Worm (Caenorhabditis elegans) whole organism, late embryonic: ENCODE data around the gene F21C10.4.

Experiments used
- C38D4.7 ChIP-seq: fragments of 200-800 bp; sonication (Bioruptor generic); optimal IDR thresholded peaks from 2 replicates; lab custom pipeline; 2018; ENCODE audit warnings: mild to moderate bottlenecking, missing genetic modification characterization, moderate library complexity, missing compliant biosample characterization
- K02D7.2 ChIP-seq: sonication (generic microtip); optimal IDR thresholded peaks from 2 replicates; lab custom pipeline; 2017; ENCODE audit warnings: mild to moderate bottlenecking, missing genetic modification characterization, missing compliant biosample characterization
- ahr-1 ChIP-seq: sonication (generic microtip); optimal IDR thresholded peaks from 2 replicates; lab custom pipeline; 2016; ENCODE audit warnings: missing genetic modification characterization, missing compliant biosample characterization
- ama-1 ChIP-seq: fragments of 150-350 bp; optimal IDR thresholded peaks from 2 replicates; lab custom pipeline; 2014
- ceh-14 ChIP-seq: sonication (generic microtip); optimal IDR thresholded peaks from 2 replicates; lab custom pipeline; 2016; ENCODE audit warnings: missing genotype, missing genetic modification characterization, missing compliant biosample characterization
- ceh-18 ChIP-seq: sonication (generic microtip); optimal IDR thresholded peaks from 2 replicates; lab custom pipeline; 2016; ENCODE audit warnings: missing genetic modification characterization, missing compliant biosample characterization
- ceh-19 ChIP-seq: fragments of 200-800 bp; sonication (Bioruptor generic); optimal IDR thresholded peaks from 2 replicates; lab custom pipeline; 2018; ENCODE audit warnings: mild to moderate bottlenecking, missing genetic modification characterization, missing compliant biosample characterization
- ceh-2 ChIP-seq: sonication (generic microtip); optimal IDR thresholded peaks from 2 replicates; lab custom pipeline; 2016; ENCODE audit warnings: missing genotype, missing genetic modification characterization, missing compliant biosample characterization
- ceh-22 ChIP-seq: sonication (generic microtip); optimal IDR thresholded peaks from 2 replicates; lab custom pipeline; 2017; ENCODE audit warnings: missing biosample characterization, missing genetic modification characterization
- ceh-31 ChIP-seq: sonication (generic microtip); optimal IDR thresholded peaks from 2 replicates; lab custom pipeline; 2016; ENCODE audit warnings: missing genetic modification characterization, missing compliant biosample characterization
- ceh-34 ChIP-seq: sonication (generic microtip); optimal IDR thresholded peaks from 2 replicates; lab custom pipeline; 2016; ENCODE audit warnings: mild to moderate bottlenecking, missing genetic modification characterization, missing compliant biosample characterization
- ceh-45 ChIP-seq: fragments of 200-800 bp; sonication (Bioruptor generic); IDR thresholded peaks from 2 replicates; pipeline ENCODE4 v1.3.6; 2022; ENCODE audit warnings: missing genetic modification reagents, missing genetic modification characterization, missing compliant biosample characterization
- ceh-6 ChIP-seq: fragments of 200-800 bp; sonication (Bioruptor generic); optimal IDR thresholded peaks from 2 replicates; lab custom pipeline; 2018; ENCODE audit warnings: mild to moderate bottlenecking, missing genetic modification characterization, missing compliant biosample characterization
- ceh-9 ChIP-seq: sonication (generic microtip); optimal IDR thresholded peaks from 2 replicates; lab custom pipeline; 2016; ENCODE audit warnings: mild to moderate bottlenecking, missing genetic modification characterization, inconsistent platforms, missing compliant biosample characterization
- che-1 ChIP-seq: sonication (generic microtip); optimal IDR thresholded peaks from 2 replicates; lab custom pipeline; 2016; ENCODE audit warnings: mild to moderate bottlenecking, missing genetic modification characterization, missing compliant biosample characterization
- dmd-4 ChIP-seq: sonication (generic microtip); optimal IDR thresholded peaks from 2 replicates; lab custom pipeline; 2016; ENCODE audit warnings: borderline replicate concordance, missing genetic modification characterization, missing compliant biosample characterization
- dve-1 ChIP-seq: sonication (generic microtip); optimal IDR thresholded peaks from 2 replicates; lab custom pipeline; 2017; ENCODE audit warnings: antibody characterized with exemption, mild to moderate bottlenecking, missing genetic modification characterization, missing compliant biosample characterization
- eyg-1 ChIP-seq: sonication (generic microtip); optimal IDR thresholded peaks from 2 replicates; lab custom pipeline; 2016; ENCODE audit warnings: missing genotype, missing genetic modification characterization, missing compliant biosample characterization
- fax-1 ChIP-seq: sonication (generic microtip); optimal IDR thresholded peaks from 2 replicates; lab custom pipeline; 2016; ENCODE audit warnings: missing genotype, missing genetic modification characterization, missing compliant biosample characterization
- fkh-6 ChIP-seq: sonication (generic microtip); optimal IDR thresholded peaks from 2 replicates; lab custom pipeline; 2016; ENCODE audit warnings: missing genetic modification characterization, missing compliant biosample characterization
- gmeb-2 ChIP-seq: sonication (generic microtip); optimal IDR thresholded peaks from 2 replicates; lab custom pipeline; 2016; ENCODE audit warnings: missing genetic modification characterization, inconsistent platforms, missing compliant biosample characterization
- hlh-15 ChIP-seq: sonication (generic microtip); optimal IDR thresholded peaks from 2 replicates; lab custom pipeline; 2016; ENCODE audit warnings: missing genetic modification characterization, missing compliant biosample characterization
- hlh-30 ChIP-seq: sonication (generic microtip); optimal IDR thresholded peaks from 2 replicates; lab custom pipeline; 2017; ENCODE audit warnings: antibody characterized with exemption, missing genetic modification characterization, missing compliant biosample characterization; ENCODE audit not compliant: insufficient read depth
- hlh-6 ChIP-seq: sonication (generic microtip); optimal IDR thresholded peaks from 2 replicates; lab custom pipeline; 2016; ENCODE audit warnings: missing genotype, missing genetic modification characterization, missing compliant biosample characterization
- lim-6 ChIP-seq: sonication (generic microtip); optimal IDR thresholded peaks from 2 replicates; lab custom pipeline; 2016; ENCODE audit warnings: missing genetic modification characterization, missing compliant biosample characterization
- madf-2 ChIP-seq: sonication (generic microtip); optimal IDR thresholded peaks from 2 replicates; lab custom pipeline; 2017; ENCODE audit warnings: missing genetic modification characterization, missing compliant biosample characterization
- nfya-1 ChIP-seq: sonication (generic microtip); optimal IDR thresholded peaks from 2 replicates; lab custom pipeline; 2017; ENCODE audit warnings: missing genetic modification characterization, mild to moderate bottlenecking, missing compliant biosample characterization, antibody characterized with exemption, moderate library complexity
- nhr-232 ChIP-seq: sonication (generic microtip); optimal IDR thresholded peaks from 2 replicates; lab custom pipeline; 2016; ENCODE audit warnings: missing genetic modification characterization, missing compliant biosample characterization
- npax-4 ChIP-seq: sonication (generic microtip); optimal IDR thresholded peaks from 2 replicates; lab custom pipeline; 2016; ENCODE audit warnings: missing genetic modification characterization, missing compliant biosample characterization
- odd-2 ChIP-seq: sonication (generic microtip); optimal IDR thresholded peaks from 2 replicates; lab custom pipeline; 2017; ENCODE audit warnings: antibody characterized with exemption, mild to moderate bottlenecking, missing genetic modification characterization, missing compliant biosample characterization
- pat-9 ChIP-seq: fragments of 200-800 bp; sonication (Bioruptor generic); optimal IDR thresholded peaks from 2 replicates; lab custom pipeline; 2018; ENCODE audit warnings: mild to moderate bottlenecking, missing genetic modification characterization, moderate library complexity, missing compliant biosample characterization
- pha-4 ChIP-seq: fragments of 150-350 bp; optimal IDR thresholded peaks from 2 replicates; lab custom pipeline; 2018; ENCODE audit warnings: missing biosample characterization, missing genetic modification reagents, missing genetic modification characterization
- pqm-1 ChIP-seq: sonication (generic microtip); optimal IDR thresholded peaks from 2 replicates; lab custom pipeline; 2016; ENCODE audit warnings: missing genetic modification characterization, missing compliant biosample characterization
- pros-1 ChIP-seq: fragments of 150-350 bp; optimal IDR thresholded peaks from 2 replicates; lab custom pipeline; 2014; ENCODE audit warnings: missing biosample characterization, missing genetic modification reagents, missing genetic modification characterization
- ref-2 ChIP-seq: sonication (generic microtip); optimal IDR thresholded peaks from 2 replicates; lab custom pipeline; 2016; ENCODE audit warnings: missing genetic modification characterization, missing compliant biosample characterization
- rnt-1 ChIP-seq: sonication (generic microtip); optimal IDR thresholded peaks from 2 replicates; lab custom pipeline; 2016; ENCODE audit warnings: missing genetic modification characterization, missing compliant biosample characterization
- tbx-7 ChIP-seq: sonication (generic microtip); optimal IDR thresholded peaks from 2 replicates; lab custom pipeline; 2016; ENCODE audit warnings: missing genotype, missing genetic modification characterization, missing compliant biosample characterization
- ttx-3 ChIP-seq: sonication (generic microtip); optimal IDR thresholded peaks from 2 replicates; lab custom pipeline; 2016; ENCODE audit warnings: missing genetic modification reagents, missing genetic modification characterization, missing compliant biosample characterization
- unc-55 ChIP-seq: sonication (generic microtip); optimal IDR thresholded peaks from 2 replicates; lab custom pipeline; 2017; ENCODE audit warnings: missing biosample characterization, missing genetic modification reagents, missing genetic modification characterization
- zip-5 ChIP-seq: sonication (generic microtip); optimal IDR thresholded peaks from 2 replicates; lab custom pipeline; 2016; ENCODE audit warnings: missing genetic modification characterization, missing compliant biosample characterization
- ztf-16 ChIP-seq: sonication (generic microtip); optimal IDR thresholded peaks from 2 replicates; lab custom pipeline; 2017; ENCODE audit warnings: missing genetic modification characterization, missing compliant biosample characterization

F21C10.4 gene

ce11 chrV:9166306-9166705 lies 39.9 kb downstream of the F21C10.4 start:
- TF ChIP-seq nhr-232 (tag; lab: Kevin White, UChicago) (no peak), K02D7.2 (tag; lab: Kevin White, UChicago) (no peak), ceh-19 (GFP tag; lab: Kevin White, UChicago) (no peak), pros-1 (tag; lab: Kevin White, UChicago) (no peak), gmeb-2 (tag; lab: Kevin White, UChicago) (no peak), hlh-15 (tag; lab: Kevin White, UChicago) (no peak), dve-1 (tag; lab: Kevin White, UChicago) (no peak), che-1 (tag; lab: Kevin White, UChicago) (no peak), dmd-4 (tag; lab: Kevin White, UChicago) (no peak), ceh-31 (tag; lab: Kevin White, UChicago) (no peak), pat-9 (no peak), unc-55 (no peak), fax-1 (tag; lab: Kevin White, UChicago) (no peak), ceh-18 (tag; lab: Kevin White, UChicago) (no peak), ceh-6 (GFP tag; lab: Kevin White, UChicago) (no peak), tbx-7 (tag; lab: Kevin White, UChicago) (no peak)

ce11 chrV:9168089-9168488 lies 41.7 kb downstream of the F21C10.4 start, which contains the start of gene B0222.11:
B0222.11 (minus strand) TSS chrV:9168189.
- TF ChIP-seq hlh-30 (tag; lab: Kevin White, UChicago) (no peak), hlh-15 (tag; lab: Kevin White, UChicago) (no peak), hlh-6 (tag; lab: Kevin White, UChicago) (no peak), dve-1 (tag; lab: Kevin White, UChicago) (no peak), C38D4.7 (GFP tag; lab: Kevin White, UChicago) (no peak), ceh-14 (tag; lab: Kevin White, UChicago) (no peak), ttx-3 (tag; lab: Kevin White, UChicago) (no peak), ref-2 (no peak), ztf-16 (tag; lab: Kevin White, UChicago) (no peak), odd-2 (tag; lab: Kevin White, UChicago) (no peak), K02D7.2 (tag; lab: Kevin White, UChicago) (no peak), fkh-6 (no peak)

- TF ChIP-seq madf-2 (tag; lab: Kevin White, UChicago) (no peak), gmeb-2 (tag; lab: Kevin White, UChicago) (no peak), ceh-9 (no peak), lim-6 (tag; lab: Kevin White, UChicago) (no peak), ceh-45 (GFP tag; lab: Robert Waterston, UW) (no peak), unc-55 (no peak), npax-4 (tag; lab: Kevin White, UChicago) (no peak), nfya-1 (tag; lab: Kevin White, UChicago) (no peak), eyg-1 (tag; lab: Kevin White, UChicago) (no peak), ahr-1 (no peak), ceh-2 (tag; lab: Kevin White, UChicago) (no peak), nhr-232 (tag; lab: Kevin White, UChicago) (no peak), zip-5 (tag; lab: Kevin White, UChicago) (no peak)
These were observed 46.6 kb downstream of the F21C10.4 start, which contains the start of gene gad-3 for ce11 chrV:9172989-9173388. gad-3 (minus strand) TSS chrV:9173005.

DNA sequence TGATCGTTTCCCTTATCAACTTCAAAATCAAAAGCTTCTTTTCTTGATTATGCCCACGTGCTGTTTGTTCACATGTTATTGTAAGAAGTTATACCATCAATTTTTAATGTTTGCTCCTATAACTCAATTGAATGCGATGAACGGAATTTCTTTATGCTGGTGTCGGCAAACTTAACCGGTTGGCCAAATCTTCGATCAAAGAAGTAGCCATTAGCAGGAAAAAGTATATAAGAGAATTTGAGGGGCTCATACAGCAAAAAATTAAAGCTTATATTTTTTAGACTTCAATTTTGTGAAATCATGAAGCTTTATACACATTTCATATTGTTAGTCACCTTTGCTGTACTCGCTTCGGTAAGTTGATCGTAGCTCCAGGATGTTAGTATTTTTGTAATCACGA lies 47.4 kb downstream of the F21C10.4 start, which contains the start of gene pqn-16:
pqn-16 (plus strand) TSS at position 301 of the 400 bp plus-strand sequence.
- TF ChIP-seq pat-9 (no peak), ceh-22 (tag; lab: Kevin White, UChicago) (no peak), pqm-1 (no peak), madf-2 (tag; lab: Kevin White, UChicago) (no peak), ama-1 (lab: Kevin White, UChicago) (no peak), rnt-1 (tag; lab: Kevin White, UChicago) (no peak), C38D4.7 (GFP tag; lab: Kevin White, UChicago) (no peak), tbx-7 (tag; lab: Kevin White, UChicago) (no peak), ceh-2 (tag; lab: Kevin White, UChicago) (no peak), ceh-9 (no peak), pha-4 (tag; lab: Kevin White, UChicago) (no peak), ceh-34 (no peak), lim-6 (tag; lab: Kevin White, UChicago) (no peak)
